Worm (Caenorhabditis elegans): ENCODE results near the gene fip-5.

DNA sequence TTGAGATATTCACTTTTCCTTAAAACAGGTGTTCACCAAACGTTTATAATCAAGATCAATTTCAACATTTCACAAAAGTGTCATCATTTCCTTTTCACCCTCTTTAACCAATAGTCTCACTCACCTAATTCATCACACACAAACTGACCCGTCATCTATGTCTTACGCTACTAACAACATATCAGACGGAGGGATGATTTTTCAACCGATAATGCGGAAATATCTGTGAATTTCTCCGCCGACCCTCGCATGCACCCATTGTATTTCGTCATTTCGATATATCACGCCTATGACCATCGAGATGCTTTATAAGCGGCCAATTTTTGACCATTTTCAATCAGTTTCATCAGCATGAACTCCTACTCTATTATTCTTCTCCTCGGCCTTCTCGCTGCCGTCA, 1.6 kb downstream of the fip-5 start, which contains the start of gene fipr-21:
- TF ChIP-seq him-1 (tag; optimal IDR thresholded peaks at IDR 0.05): no peak
- TF ChIP-seq W03F9.2 (tag; optimal IDR thresholded peaks at IDR 0.05): no peak
